Worm (Caenorhabditis elegans) whole organism, L3 larva: ENCODE results near the gene sid-3.

ENCODE experiments used
- R02D3.7 ChIP-seq: fragments of 150-350 bp; optimal IDR thresholded peaks from 2 replicates; lab custom pipeline; 2014; ENCODE audit warnings: missing biosample characterization, missing genetic modification characterization
- ama-1 ChIP-seq: fragments of 150-350 bp; optimal IDR thresholded peaks from 2 replicates; lab custom pipeline; 2018
- ceh-16 ChIP-seq: sonication (generic microtip); optimal IDR thresholded peaks from 2 replicates; lab custom pipeline; 2017; ENCODE audit warnings: missing biosample characterization, missing genetic modification characterization
- ceh-28 ChIP-seq: fragments of 150-350 bp; optimal IDR thresholded peaks from 2 replicates; lab custom pipeline; 2014; ENCODE audit warnings: missing biosample characterization, missing genetic modification reagents, missing genetic modification characterization
- daf-12 ChIP-seq: fragments of 150-350 bp; optimal IDR thresholded peaks from 2 replicates; lab custom pipeline; 2014; ENCODE audit warnings: missing biosample characterization, missing genetic modification reagents, missing genetic modification characterization
- egl-5 ChIP-seq: fragments of 150-350 bp; optimal IDR thresholded peaks from 2 replicates; lab custom pipeline; 2017; ENCODE audit warnings: missing biosample characterization, missing genetic modification reagents, missing genetic modification characterization, inconsistent platforms
- elt-2 ChIP-seq: sonication (generic microtip); optimal IDR thresholded peaks from 2 replicates; lab custom pipeline; 2016; ENCODE audit warnings: missing genetic modification reagents, mild to moderate bottlenecking, missing genetic modification characterization, missing compliant biosample characterization
- elt-3 ChIP-seq, 3 experiments: fragments of 150-350 bp in 1 of 3; sonication (generic microtip) in 2 of 3; optimal IDR thresholded peaks; 2 replicates in 2 of 3; 4 replicates in 1 of 3; lab custom pipeline; 2014 to 2017; ENCODE audit warnings: missing biosample characterization in 3 of 3, missing genetic modification characterization in 3 of 3
- hmg-11 ChIP-seq: sonication (generic microtip); optimal IDR thresholded peaks from 2 replicates; lab custom pipeline; 2016; ENCODE audit warnings: missing genetic modification characterization, missing compliant biosample characterization
- jun-1 ChIP-seq: fragments of 150-350 bp; optimal IDR thresholded peaks from 2 replicates; lab custom pipeline; 2014; ENCODE audit warnings: missing biosample characterization, missing genetic modification reagents, missing genetic modification characterization
- lin-15B ChIP-seq: fragments of 150-350 bp; optimal IDR thresholded peaks from 2 replicates; lab custom pipeline; 2014; ENCODE audit warnings: missing biosample characterization, missing genetic modification characterization
- lin-39 ChIP-seq: fragments of 150-350 bp; optimal IDR thresholded peaks from 2 replicates; lab custom pipeline; 2018; ENCODE audit warnings: missing biosample characterization, missing genetic modification reagents, missing genetic modification characterization
- lsy-12 ChIP-seq: sonication (generic microtip); optimal IDR thresholded peaks from 2 replicates; lab custom pipeline; 2016; ENCODE audit warnings: mild to moderate bottlenecking, missing genetic modification characterization, missing compliant biosample characterization
- mdl-1 ChIP-seq: fragments of 150-350 bp; optimal IDR thresholded peaks from 2 replicates; lab custom pipeline; 2014; ENCODE audit warnings: missing biosample characterization, missing genetic modification characterization
- mml-1 ChIP-seq: fragments of 150-350 bp; sonication (generic microtip); optimal IDR thresholded peaks from 3 replicates; lab custom pipeline; 2014; ENCODE audit warnings: missing biosample characterization, missing genetic modification characterization
- nfya-1 ChIP-seq: sonication (generic microtip); optimal IDR thresholded peaks from 2 replicates; lab custom pipeline; 2017; ENCODE audit warnings: missing genetic modification characterization, mild to moderate bottlenecking, missing compliant biosample characterization, antibody characterized with exemption, moderate library complexity; ENCODE audit not compliant: insufficient read depth
- nhr-11 ChIP-seq: fragments of 150-350 bp; optimal IDR thresholded peaks from 2 replicates; lab custom pipeline; 2014; ENCODE audit warnings: missing biosample characterization, missing genetic modification characterization
- nhr-12 ChIP-seq: fragments of 150-350 bp; optimal IDR thresholded peaks from 2 replicates; lab custom pipeline; 2014; ENCODE audit warnings: missing biosample characterization, missing genetic modification characterization
- nhr-23 ChIP-seq: fragments of 150-350 bp; optimal IDR thresholded peaks from 2 replicates; lab custom pipeline; 2014; ENCODE audit warnings: missing biosample characterization, missing genetic modification reagents, missing genetic modification characterization
- nhr-237 ChIP-seq: fragments of 150-350 bp; optimal IDR thresholded peaks from 2 replicates; lab custom pipeline; 2014; ENCODE audit warnings: missing biosample characterization, missing genetic modification characterization
- nhr-28 ChIP-seq: fragments of 150-350 bp; optimal IDR thresholded peaks from 2 replicates; lab custom pipeline; 2014; ENCODE audit warnings: missing biosample characterization, missing genetic modification characterization
- nhr-43 ChIP-seq: sonication (generic microtip); optimal IDR thresholded peaks from 2 replicates; lab custom pipeline; 2016; ENCODE audit warnings: mild to moderate bottlenecking, missing genetic modification characterization, missing compliant biosample characterization; ENCODE audit not compliant: poor library complexity, severe bottlenecking
- nhr-77 ChIP-seq: fragments of 150-350 bp; optimal IDR thresholded peaks from 2 replicates; lab custom pipeline; 2014; ENCODE audit warnings: missing biosample characterization, missing genetic modification characterization
- pqm-1 ChIP-seq: fragments of 150-350 bp; optimal IDR thresholded peaks from 2 replicates; lab custom pipeline; 2017; ENCODE audit warnings: missing biosample characterization, missing genetic modification characterization, inconsistent platforms
- sea-2 ChIP-seq: fragments of 150-350 bp; sonication (generic microtip); optimal IDR thresholded peaks from 4 replicates; lab custom pipeline; 2014; ENCODE audit warnings: missing biosample characterization, missing genetic modification reagents, missing genetic modification characterization
- skn-1 ChIP-seq: fragments of 150-350 bp; optimal IDR thresholded peaks from 2 replicates; lab custom pipeline; 2014; ENCODE audit warnings: missing biosample characterization, missing genetic modification characterization
- snpc-4 ChIP-seq: fragments of 150-350 bp; optimal IDR thresholded peaks from 2 replicates; lab custom pipeline; 2014; ENCODE audit warnings: missing biosample characterization, missing genetic modification characterization
- tbx-2 ChIP-seq: sonication (generic microtip); optimal IDR thresholded peaks from 2 replicates; lab custom pipeline; 2016; ENCODE audit warnings: mild to moderate bottlenecking, missing genetic modification characterization, missing compliant biosample characterization
- unc-39 ChIP-seq: sonication (generic microtip); optimal IDR thresholded peaks from 4 replicates; lab custom pipeline; 2017; ENCODE audit warnings: missing biosample characterization, missing genetic modification characterization
- unc-62 ChIP-seq: fragments of 150-350 bp; sonication (generic microtip); optimal IDR thresholded peaks from 4 replicates; lab custom pipeline; 2014; ENCODE audit warnings: missing biosample characterization, missing genetic modification reagents, missing genetic modification characterization
- zag-1 ChIP-seq: fragments of 150-350 bp; optimal IDR thresholded peaks from 2 replicates; lab custom pipeline; 2014; ENCODE audit warnings: missing biosample characterization, missing genetic modification characterization
- ztf-11 ChIP-seq: fragments of 150-350 bp; optimal IDR thresholded peaks from 2 replicates; lab custom pipeline; 2014; ENCODE audit warnings: missing biosample characterization, missing genetic modification characterization
- ztf-4 ChIP-seq: fragments of 150-350 bp; optimal IDR thresholded peaks from 2 replicates; lab custom pipeline; 2014; ENCODE audit warnings: missing biosample characterization, missing genetic modification characterization

Gene sid-3

ce11 chrX:17157089-17157488, 29.1 kb upstream of the sid-3 start:
- TF ChIP-seq sea-2 (no peak), nhr-12 (tag; lab: Kevin White, UChicago) (no peak), R02D3.7 (tag; lab: Kevin White, UChicago) (no peak), ama-1 (lab: Kevin White, UChicago) (no peak), mml-1 (tag; lab: Kevin White, UChicago) (no peak), lin-39 (no peak), ztf-11 (tag; lab: Kevin White, UChicago) (no peak), ztf-4 (tag; lab: Kevin White, UChicago) (no peak), elt-2 (tag; lab: Kevin White, UChicago) (no peak), nfya-1 (tag; lab: Kevin White, UChicago) (no peak), snpc-4 (tag; lab: Kevin White, UChicago) (no peak), jun-1 (no peak), skn-1 (tag; lab: Kevin White, UChicago) (no peak)

ce11 chrX:17157868-17158267, 28.3 kb upstream of the sid-3 start, which contains the start of gene npr-21:
Gene npr-21 (minus strand): TSS chrX:17157968.
- TF ChIP-seq zag-1 (tag; lab: Kevin White, UChicago) (no peak), elt-2 (tag; lab: Kevin White, UChicago) (no peak), hmg-11 (tag; lab: Kevin White, UChicago) (no peak), mdl-1 (tag; lab: Kevin White, UChicago) (no peak), jun-1 (no peak)

- no peak for TF ChIP-seq lsy-12 (tag; lab: Kevin White, UChicago)
- no peak for TF ChIP-seq nfya-1 (tag; lab: Kevin White, UChicago)
- TF ChIP-seq sea-2: no peak
- TF ChIP-seq lin-15B: no peak
- no peak for TF ChIP-seq lin-39
- TF ChIP-seq pqm-1 (tag; lab: Kevin White, UChicago): no peak
- TF ChIP-seq daf-12 (tag; lab: Kevin White, UChicago): no peak
- TF ChIP-seq nhr-28 (tag; lab: Kevin White, UChicago): no peak
- no peak for TF ChIP-seq nhr-43
- TF ChIP-seq ceh-28: no peak
- no peak for TF ChIP-seq nhr-77
Measured at ce11 chrX:17168086-17168485, 18.1 kb upstream of the sid-3 start.

ce11 chrX:17170401-17170800, 15.8 kb upstream of the sid-3 start:
- TF ChIP-seq nhr-11 (tag; lab: Kevin White, UChicago): no peak
- TF ChIP-seq, all 47 proteins: peak for 0

- TF ChIP-seq zag-1 (tag; lab: Kevin White, UChicago): no peak
- no peak for TF ChIP-seq nhr-43
- no peak for TF ChIP-seq snpc-4 (tag; lab: Kevin White, UChicago)
- no peak for TF ChIP-seq egl-5 (tag; lab: Kevin White, UChicago)
- no peak for TF ChIP-seq tbx-2
- TF ChIP-seq unc-39 (tag; lab: Kevin White, UChicago): no peak
- TF ChIP-seq unc-62: no peak
- TF ChIP-seq ceh-16: no peak
- TF ChIP-seq ceh-28: no peak
- no peak for TF ChIP-seq R02D3.7 (tag; lab: Kevin White, UChicago)
Measured at ce11 chrX:17176677-17177076, 9.5 kb upstream of the sid-3 start, which contains the start of gene B0302.4. Gene B0302.4 (minus strand): TSS chrX:17176777.

- TF ChIP-seq nhr-23 (tag; lab: Kevin White, UChicago): no peak
Measured at ce11 chrX:17178239-17178638, 7.9 kb upstream of the sid-3 start, which contains the start of gene B0302.2. Gene B0302.2 (plus strand): TSS chrX:17178539.

- TF ChIP-seq elt-3 (tag; optimal IDR thresholded peaks at IDR 0.05; lab: Kevin White, UChicago) (no peak), nhr-237 (tag; lab: Kevin White, UChicago) (no peak)
- TF ChIP-seq, all 47 proteins: peak for 0
Measured at ce11 chrX:17180135-17180534, 6.0 kb upstream of the sid-3 start.
